Worm (Caenorhabditis elegans): ENCODE results near the gene K02D10.1.

DNA sequence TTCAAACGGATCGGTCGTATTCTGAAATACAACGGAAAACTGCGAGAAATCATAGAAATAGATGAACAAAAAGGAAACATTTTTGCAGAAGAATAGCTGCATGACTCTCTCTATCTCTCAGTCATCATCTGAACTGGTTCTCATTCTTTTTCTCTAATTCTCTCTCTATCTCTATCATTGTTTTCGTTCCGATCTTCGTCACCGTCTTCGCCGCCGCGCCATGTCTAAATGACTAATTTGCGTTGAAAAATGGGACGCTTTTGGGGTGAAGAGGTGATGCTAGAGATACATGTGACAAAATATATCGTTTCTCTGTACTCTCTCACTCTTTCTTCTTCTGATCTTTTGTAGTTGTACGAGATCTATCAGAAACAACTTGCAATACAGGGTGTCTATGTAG, 11.1 kb downstream of the K02D10.1 start:
- no peak for TF ChIP-seq F13C5.2 (tag; optimal IDR thresholded peaks at IDR 0.05)
- no peak for TF ChIP-seq ama-1 (optimal IDR thresholded peaks at IDR 0.05)
- no peak for TF ChIP-seq ceh-13 (GFP tag; optimal IDR thresholded peaks at IDR 0.05)
- TF ChIP-seq flt-1 (GFP tag; IDR thresholded peaks at IDR 0.05), result no peak
- no peak for TF ChIP-seq hnd-1 (tag; optimal IDR thresholded peaks at IDR 0.05)
- no peak for TF ChIP-seq hmbx-1 (tag; optimal IDR thresholded peaks at IDR 0.05)
- no peak for TF ChIP-seq sea-1 (GFP tag; conservative IDR thresholded peaks at IDR 0.05)
